Worm (Caenorhabditis elegans) whole organism, L3 larva: ENCODE data around the gene dsb-2.

Source experiments
- daf-12 ChIP-seq: fragments of 150-350 bp; optimal IDR thresholded peaks from 2 replicates; lab custom pipeline; 2014; ENCODE audit warnings: missing biosample characterization, missing genetic modification reagents, missing genetic modification characterization
- eor-1 ChIP-seq, 2 experiments: fragments of 150-350 bp; optimal IDR thresholded peaks; 2 replicates each; lab custom pipeline; 2014 to 2018; ENCODE audit warnings: missing biosample characterization in 2 of 2, missing genetic modification characterization in 2 of 2
- hmg-11 ChIP-seq: sonication (generic microtip); optimal IDR thresholded peaks from 2 replicates; lab custom pipeline; 2016; ENCODE audit warnings: missing genetic modification characterization, missing compliant biosample characterization
- jun-1 ChIP-seq: fragments of 150-350 bp; optimal IDR thresholded peaks from 2 replicates; lab custom pipeline; 2014; ENCODE audit warnings: missing biosample characterization, missing genetic modification reagents, missing genetic modification characterization
- lsy-12 ChIP-seq: sonication (generic microtip); optimal IDR thresholded peaks from 2 replicates; lab custom pipeline; 2016; ENCODE audit warnings: mild to moderate bottlenecking, missing genetic modification characterization, missing compliant biosample characterization
- nhr-237 ChIP-seq: fragments of 150-350 bp; optimal IDR thresholded peaks from 2 replicates; lab custom pipeline; 2014; ENCODE audit warnings: missing biosample characterization, missing genetic modification characterization
- nhr-76 ChIP-seq: fragments of 150-350 bp; sonication (generic microtip); optimal IDR thresholded peaks from 5 replicates; lab custom pipeline; 2014; ENCODE audit warnings: missing biosample characterization, missing genetic modification characterization
- nhr-77 ChIP-seq: fragments of 150-350 bp; optimal IDR thresholded peaks from 2 replicates; lab custom pipeline; 2014; ENCODE audit warnings: missing biosample characterization, missing genetic modification characterization
- pha-4 ChIP-seq: fragments of 150-350 bp; optimal IDR thresholded peaks from 2 replicates; lab custom pipeline; 2014; ENCODE audit warnings: missing biosample characterization, missing genetic modification reagents, missing genetic modification characterization

DNA sequence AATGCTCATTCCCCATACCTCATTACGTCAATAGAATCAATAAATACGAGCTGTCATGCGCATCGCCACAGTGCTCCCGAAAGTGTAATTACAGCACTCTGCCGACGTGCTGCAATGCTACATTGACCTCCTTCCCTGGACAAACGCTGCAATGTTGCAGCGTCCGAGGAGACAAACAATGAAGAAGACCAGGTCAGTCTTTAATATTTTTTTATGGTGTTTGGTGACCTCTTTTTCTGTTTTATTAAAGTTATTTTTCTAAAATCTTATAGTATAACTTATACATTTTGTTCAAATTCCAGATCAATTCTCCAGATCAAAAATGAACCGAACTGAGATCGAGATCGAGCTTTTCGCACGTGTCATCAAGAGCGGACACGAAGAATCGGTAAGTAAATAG is 29.4 kb upstream of the dsb-2 start, which contains the start of gene sdz-26:
- TF ChIP-seq hmg-11 (tag; lab: Kevin White, UChicago): no peak
- no peak for TF ChIP-seq lsy-12 (tag; lab: Kevin White, UChicago)
- no peak for TF ChIP-seq jun-1 (tag; lab: Kevin White, UChicago)
- TF ChIP-seq daf-12 (tag; lab: Kevin White, UChicago): no peak
- TF ChIP-seq nhr-237 (tag; lab: Kevin White, UChicago): no peak
- TF ChIP-seq nhr-76 (tag; lab: Kevin White, UChicago): no peak
- TF ChIP-seq eor-1 (tag; optimal IDR thresholded peaks at IDR 0.05; lab: Kevin White, UChicago): no peak
- TF ChIP-seq nhr-77 (tag; lab: Kevin White, UChicago): no peak
- TF ChIP-seq pha-4: no peak
